Fruit fly (Drosophila melanogaster) whole organism, adult: ENCODE results near the gene mRpS23.

Experiments used
- Mnt ChIP-seq: fragments of 200-800 bp; sonication (Bioruptor generic); optimal IDR thresholded peaks from 2 replicates; lab custom pipeline; 2016; ENCODE audit warnings: missing biosample characterization, mild to moderate bottlenecking, missing genetic modification characterization
- ovo ChIP-seq: fragments of 200-800 bp; sonication (Bioruptor generic); optimal IDR thresholded peaks from 2 replicates; lab custom pipeline; 2016; ENCODE audit warnings: missing biosample characterization, missing genetic modification characterization

DNA sequence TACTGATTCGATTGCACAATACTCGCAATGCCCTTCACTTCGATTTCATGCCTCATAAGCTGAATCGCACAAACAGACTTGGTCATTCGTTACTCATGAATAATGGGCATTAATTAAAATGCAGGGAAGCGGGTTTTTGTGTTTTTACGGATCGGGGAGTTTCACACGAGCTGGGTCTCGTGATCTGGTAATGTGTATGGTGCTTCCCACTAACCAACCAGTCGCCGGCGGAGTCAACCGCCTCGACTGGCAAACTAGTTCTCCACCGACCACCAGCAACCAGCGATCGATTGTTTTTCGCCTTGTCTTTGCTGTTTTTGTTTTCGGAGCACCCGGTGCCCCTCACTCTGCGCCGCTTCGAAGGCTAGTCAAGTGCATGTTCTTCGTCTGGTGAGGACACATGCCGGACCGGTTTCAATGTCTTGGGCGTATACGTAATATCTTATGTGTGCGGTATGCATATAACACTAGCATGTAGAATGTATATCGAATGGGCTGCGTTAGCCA lies 30.3 kb downstream of the mRpS23 start:
- TF ChIP-seq ovo (GFP tag; lab: Kevin White, UChicago) (no peak), Mnt (no peak)
